Worm (Caenorhabditis elegans) whole organism, young adult: ENCODE results near the gene epg-4.

ENCODE experiments used
- C06A6.2 ChIP-seq: fragments of 200-800 bp; sonication (Bioruptor generic); conservative IDR thresholded peaks from 2 replicates; pipeline ENCODE4 v1.3.6; 2022; ENCODE audit warnings: missing genetic modification characterization, missing compliant biosample characterization
- Y56A3A.18 ChIP-seq: fragments of 200-800 bp; sonication (Bioruptor generic); IDR thresholded peaks from 2 replicates; pipeline ENCODE4 v1.3.6; 2022; ENCODE audit warnings: missing genetic modification reagents, missing genetic modification characterization, missing compliant biosample characterization
- dox-1 ChIP-seq: fragments of 200-800 bp; sonication (Bioruptor generic); IDR thresholded peaks from 2 replicates; pipeline ENCODE4 v1.3.6; 2022; ENCODE audit warnings: missing genetic modification reagents, missing genetic modification characterization, missing compliant biosample characterization
- ets-4 ChIP-seq: fragments of 200-800 bp; sonication (Bioruptor generic); optimal IDR thresholded peaks from 2 replicates; lab custom pipeline; 2018; ENCODE audit warnings: mild to moderate bottlenecking, missing genetic modification characterization, missing compliant biosample characterization
- mel-28 ChIP-seq: sonication (generic microtip); optimal IDR thresholded peaks from 2 replicates; lab custom pipeline; 2016; ENCODE audit warnings: borderline replicate concordance, mild to moderate bottlenecking, missing genetic modification characterization, missing compliant biosample characterization
- nhr-27 ChIP-seq: fragments of 200-800 bp; sonication (Bioruptor generic); optimal IDR thresholded peaks from 2 replicates; lab custom pipeline; 2018; ENCODE audit warnings: mild to moderate bottlenecking, missing genetic modification characterization, moderate library complexity, missing compliant biosample characterization
- snpc-4 ChIP-seq, 5 experiments: fragments of 150-350 bp in 1 of 5; sonication (generic microtip) in 4 of 5; optimal IDR thresholded peaks; 2 replicates each; lab custom pipeline; 2014 to 2018; ENCODE audit warnings: missing genetic modification characterization in 5 of 5, missing biosample characterization in 3 of 5, antibody characterized with exemption in 2 of 5, mild to moderate bottlenecking in 2 of 5, missing compliant biosample characterization in 2 of 5, missing genotype in 2 of 5, moderate library complexity in 2 of 5, missing genetic modification reagents in 1 of 5
- tbp1 ChIP-seq: fragments of 200-800 bp; sonication (Bioruptor generic); optimal IDR thresholded peaks from 2 replicates; lab custom pipeline; 2018; ENCODE audit warnings: mild to moderate bottlenecking, missing genetic modification characterization, missing compliant biosample characterization
- ztf-25 ChIP-seq: fragments of 200-800 bp; sonication (Bioruptor generic); IDR thresholded peaks from 2 replicates; pipeline ENCODE4 v1.3.6; 2022; ENCODE audit warnings: missing genetic modification reagents, missing genetic modification characterization, missing compliant biosample characterization

- TF ChIP-seq tbp1 (GFP tag; lab: Kevin White, UChicago) (peak; percentile 29), dox-1 (GFP tag; lab: Robert Waterston, UW) (0 out of 2 replicates have a peak, but pooled peaks have one; percentile 52), snpc-4 (GFP tag; optimal IDR thresholded peaks at IDR 0.05; lab: Kevin White, UChicago) (no peak), snpc-4 (tag; optimal IDR thresholded peaks at IDR 0.05; lab: Kevin White, UChicago) (peak in 1 of 4 experiments; percentile 5), mel-28 (no peak), Y56A3A.18 (GFP tag; lab: Robert Waterston, UW) (peak; percentile 75), ets-4 (GFP tag; lab: Kevin White, UChicago) (no peak), C06A6.2 (GFP tag; lab: Robert Waterston, UW) (no peak), ztf-25 (peak; percentile 52; the same call in 1 of the 2 replicates), nhr-27 (tag; lab: Kevin White, UChicago) (no peak)
Observed at ce11 chrIII:7180613-7181012, 1.4 kb upstream of the epg-4 start, which contains the start of gene ndab-2.
